Fruit fly (Drosophila melanogaster) whole organism, wandering third instar larva: ENCODE measurements around the gene CG5107.

Experiments used
- Abd-B ChIP-seq: fragments of >200 bp; optimal IDR thresholded peaks from 2 replicates; lab custom pipeline; 2017; ENCODE audit warnings: missing biosample characterization, missing genetic modification characterization
- HLH106 ChIP-seq: fragments of 200-800 bp; optimal IDR thresholded peaks from 3 replicates; lab custom pipeline; 2019; ENCODE audit warnings: missing biosample characterization, mild to moderate bottlenecking, missing genetic modification characterization, moderate library complexity
- Hnf4 ChIP-seq: fragments of 200-800 bp; sonication (Bioruptor generic); optimal IDR thresholded peaks from 2 replicates; lab custom pipeline; 2016; ENCODE audit warnings: missing biosample characterization, mild to moderate bottlenecking, missing genetic modification characterization
- Hr83 ChIP-seq: fragments of 200-300 bp; sonication (Bioruptor generic); optimal IDR thresholded peaks from 2 replicates; lab custom pipeline; 2016; ENCODE audit warnings: missing biosample characterization, mild to moderate bottlenecking, missing genetic modification characterization, moderate library complexity; ENCODE audit not compliant: poor library complexity, severe bottlenecking
- brk ChIP-seq: fragments of 200-800 bp; sonication (Bioruptor generic); optimal IDR thresholded peaks from 2 replicates; lab custom pipeline; 2016; ENCODE audit warnings: missing biosample characterization, mild to moderate bottlenecking, missing genetic modification characterization
- h ChIP-seq: fragments of 200-800 bp; sonication (Bioruptor generic); optimal IDR thresholded peaks from 3 replicates; lab custom pipeline; 2016; ENCODE audit warnings: missing biosample characterization, mild to moderate bottlenecking, missing genetic modification characterization
- pan ChIP-seq: fragments of >200 bp; optimal IDR thresholded peaks from 2 replicates; lab custom pipeline; 2017

Gene CG5107

DNA sequence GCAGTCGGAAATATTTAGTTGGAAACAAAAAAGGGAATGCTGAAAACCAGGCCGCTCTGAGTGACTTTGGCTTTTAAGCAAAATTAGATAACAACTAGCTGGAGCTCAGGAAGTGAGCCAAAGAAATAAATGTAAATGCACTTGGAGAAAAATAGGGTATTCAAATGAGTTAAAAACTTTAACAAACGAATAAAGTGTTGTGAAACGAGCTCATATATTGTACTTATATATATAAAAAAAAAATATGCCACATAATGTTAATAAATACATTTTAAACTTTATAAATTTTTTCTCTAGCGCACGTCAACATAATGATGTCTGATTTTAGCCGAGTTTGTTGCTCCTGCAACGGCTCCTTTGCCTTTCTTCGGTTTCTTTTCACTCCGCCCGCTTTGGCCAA lies 47.2 kb downstream of the CG5107 start (continued):
- TF ChIP-seq Hnf4 (peak; percentile 1), brk (GFP tag; lab: Kevin White, UChicago) (no peak), h (GFP tag; lab: Kevin White, UChicago) (peak; percentile 38), Abd-B (GFP tag; lab: Kevin White, UChicago) (no peak), HLH106 (no peak), Hr83 (no peak), pan (lab: Kevin White, UChicago) (no peak)
